Fruit fly (Drosophila melanogaster) whole organism, prepupa: ENCODE results near the gene Lsp1gamma.

Source experiments
- CG15336 ChIP-seq: fragments of 200-800 bp; sonication (Bioruptor generic); IDR thresholded peaks from 2 replicates; pipeline ENCODE4 v1.3.6; 2022; ENCODE audit warnings: missing biosample characterization, missing genetic modification characterization
- CG1621 ChIP-seq: fragments of 200-800 bp; sonication (Bioruptor generic); optimal IDR thresholded peaks from 3 replicates; lab custom pipeline; 2018; ENCODE audit warnings: missing biosample characterization, mild to moderate bottlenecking, missing genetic modification characterization
- CG34406 ChIP-seq: fragments of 200-800 bp; sonication (Bioruptor generic); optimal IDR thresholded peaks from 3 replicates; lab custom pipeline; 2016; ENCODE audit warnings: missing biosample characterization, missing genetic modification characterization
- CG8319 ChIP-seq: fragments of 200-800 bp; sonication (Bioruptor generic); optimal IDR thresholded peaks from 3 replicates; lab custom pipeline; 2016; ENCODE audit warnings: missing biosample characterization, missing genetic modification characterization
- Hr4 ChIP-seq: fragments of 200-800 bp; sonication (Bioruptor generic); optimal IDR thresholded peaks from 3 replicates; lab custom pipeline; 2016; ENCODE audit warnings: missing biosample characterization, missing genetic modification characterization
- OdsH ChIP-seq: fragments of 200-800 bp; sonication (Bioruptor generic); optimal IDR thresholded peaks from 3 replicates; lab custom pipeline; 2016; ENCODE audit warnings: missing biosample characterization, missing genetic modification characterization
- eg ChIP-seq: fragments of 200-800 bp; sonication (Bioruptor generic); IDR thresholded peaks from 3 replicates; pipeline ENCODE4 v1.3.6; 2022; ENCODE audit warnings: missing biosample characterization, missing genetic modification characterization
- fkh ChIP-seq: fragments of 200-800 bp; sonication (Bioruptor generic); optimal IDR thresholded peaks from 3 replicates; lab custom pipeline; 2017; ENCODE audit warnings: missing biosample characterization, mild to moderate bottlenecking, missing genetic modification characterization, moderate library complexity

DNA sequence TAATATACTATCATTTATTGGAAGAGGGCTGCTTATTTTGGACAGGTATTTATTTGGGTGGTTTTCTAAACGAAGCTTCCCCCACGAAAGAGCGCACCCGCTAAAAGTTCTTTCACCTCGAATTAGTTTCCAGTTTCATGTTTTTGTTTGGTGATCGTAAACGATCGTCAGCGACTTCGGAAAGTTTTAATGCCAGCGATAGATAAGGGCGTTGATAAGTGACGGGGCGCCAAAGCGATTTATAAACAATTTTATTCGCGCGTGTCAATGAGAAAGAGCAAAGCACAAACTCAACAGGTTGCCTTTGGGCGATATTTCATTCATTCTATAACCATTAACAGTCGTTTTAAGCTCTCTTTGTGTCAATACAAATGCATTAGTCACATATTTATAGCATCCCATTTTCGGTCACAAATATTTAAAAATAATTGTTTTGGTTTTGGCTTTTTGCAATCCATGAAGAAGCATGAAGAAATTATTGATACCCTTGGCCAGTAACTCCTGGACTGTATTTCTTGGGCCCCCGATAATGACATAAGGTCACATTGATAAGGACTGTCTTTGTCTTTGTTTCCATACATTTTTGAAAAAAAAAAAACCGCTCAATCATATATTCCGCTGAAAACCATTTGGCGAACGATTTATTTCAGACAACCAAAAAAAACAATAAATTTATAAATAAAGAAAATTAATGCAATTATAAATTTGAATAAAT, 29.4 kb downstream of the Lsp1gamma start:
- TF ChIP-seq CG15336 (no peak), CG34406 (GFP tag; lab: Kevin White, UChicago) (no peak), CG8319 (no peak), eg (no peak), Hr4 (no peak), OdsH (GFP tag; lab: Kevin White, UChicago) (no peak), CG1621 (tag; lab: Kevin White, UChicago) (no peak), fkh (GFP tag; lab: Kevin White, UChicago) (peak; percentile 18)
